Worm (Caenorhabditis elegans): ENCODE data around the gene F16B12.1.

- TF ChIP-seq tbx-37 (GFP tag; conservative IDR thresholded peaks at IDR 0.05) = no peak
- TF ChIP-seq ama-1 (optimal IDR thresholded peaks at IDR 0.05) = no peak
- TF ChIP-seq aly-1 (tag; optimal IDR thresholded peaks at IDR 0.05) = no peak
- no peak for TF ChIP-seq tbx-11 (GFP tag; IDR thresholded peaks at IDR 0.05)
- no peak for TF ChIP-seq tra-4 (tag; optimal IDR thresholded peaks at IDR 0.05)
- 0 out of 2 replicates have a peak, but pooled peaks have one; percentile 26 for TF ChIP-seq pes-1 (GFP tag; IDR thresholded peaks at IDR 0.05)
- TF ChIP-seq hnd-1 (tag; optimal IDR thresholded peaks at IDR 0.05) = no peak
- no peak for TF ChIP-seq hmbx-1 (tag; optimal IDR thresholded peaks at IDR 0.05)
- TF ChIP-seq ceh-13 (GFP tag; optimal IDR thresholded peaks at IDR 0.05) = no peak
- TF ChIP-seq hmg-4 (GFP tag; optimal IDR thresholded peaks at IDR 0.05) = no peak
- TF ChIP-seq flt-1 (GFP tag; IDR thresholded peaks at IDR 0.05) = no peak
- TF ChIP-seq sea-1 (GFP tag; conservative IDR thresholded peaks at IDR 0.05) = no peak
- TF ChIP-seq ceh-36 (tag; optimal IDR thresholded peaks at IDR 0.05) = no peak
Observed at ce11 chrX:14054799-14055198, 30.5 kb upstream of the F16B12.1 start.
